Worm (Caenorhabditis elegans) whole organism, early embryonic: ENCODE data around the gene twk-46.

Experiments used
- ama-1 ChIP-seq: fragments of 150-350 bp; optimal IDR thresholded peaks from 2 replicates; lab custom pipeline; 2014
- ceh-13 ChIP-seq: fragments of 200-800 bp; sonication (Bioruptor generic); optimal IDR thresholded peaks from 2 replicates; lab custom pipeline; 2018; ENCODE audit warnings: mild to moderate bottlenecking, missing genetic modification characterization, missing compliant biosample characterization
- ceh-36 ChIP-seq: sonication (generic microtip); optimal IDR thresholded peaks from 2 replicates; lab custom pipeline; 2016; ENCODE audit warnings: missing genetic modification characterization, inconsistent platforms, missing compliant biosample characterization
- ets-7 ChIP-seq: sonication (generic microtip); optimal IDR thresholded peaks from 2 replicates; lab custom pipeline; 2016; ENCODE audit warnings: missing genotype, missing genetic modification characterization, missing compliant biosample characterization
- flt-1 ChIP-seq: fragments of 200-800 bp; sonication (Bioruptor generic); IDR thresholded peaks from 2 replicates; pipeline ENCODE4 v1.3.6; 2022; ENCODE audit warnings: missing genetic modification characterization, missing compliant biosample characterization
- hmg-4 ChIP-seq: fragments of 200-800 bp; sonication (Bioruptor generic); optimal IDR thresholded peaks from 2 replicates; lab custom pipeline; 2018; ENCODE audit warnings: mild to moderate bottlenecking, missing genetic modification characterization, missing compliant biosample characterization
- scrt-1 ChIP-seq: fragments of 200-800 bp; sonication (Bioruptor generic); IDR thresholded peaks from 2 replicates; pipeline ENCODE4 v1.3.6; 2022; ENCODE audit warnings: missing genetic modification characterization, missing compliant biosample characterization

- TF ChIP-seq flt-1 (GFP tag; lab: Robert Waterston, UW) (no peak), scrt-1 (GFP tag; lab: Robert Waterston, UW) (no peak), ceh-13 (GFP tag; lab: Kevin White, UChicago) (no peak), ama-1 (lab: Kevin White, UChicago) (no peak), ceh-36 (tag; lab: Kevin White, UChicago) (no peak), ets-7 (tag; lab: Kevin White, UChicago) (no peak), hmg-4 (GFP tag; lab: Kevin White, UChicago) (no peak)
Measured at ce11 chrV:19068888-19069287, 8.9 kb downstream of the twk-46 start.
